Worm (Caenorhabditis elegans) whole organism, L1 larva: ENCODE data around the gene R05H10.1.

ENCODE experiments used
- C04F5.9 ChIP-seq: sonication (generic microtip); optimal IDR thresholded peaks from 2 replicates; lab custom pipeline; 2016; ENCODE audit warnings: missing genetic modification characterization, missing compliant biosample characterization
- C16A3.4 ChIP-seq: fragments of 150-350 bp; optimal IDR thresholded peaks from 2 replicates; lab custom pipeline; 2014; ENCODE audit warnings: missing biosample characterization, missing genetic modification characterization
- Y116A8C.19 ChIP-seq: sonication (generic microtip); optimal IDR thresholded peaks from 2 replicates; lab custom pipeline; 2016; ENCODE audit warnings: missing compliant biosample characterization, missing genetic modification characterization, borderline replicate concordance
- aha-1 ChIP-seq: fragments of 150-350 bp; optimal IDR thresholded peaks from 2 replicates; lab custom pipeline; 2014; ENCODE audit warnings: missing biosample characterization, missing genetic modification characterization
- ceh-8 ChIP-seq: fragments of 200-800 bp; sonication (Bioruptor generic); optimal IDR thresholded peaks from 2 replicates; lab custom pipeline; 2018; ENCODE audit warnings: mild to moderate bottlenecking, missing genetic modification characterization, moderate library complexity, missing compliant biosample characterization
- dpl-1 ChIP-seq, 3 experiments: fragments of 150-350 bp in 2 of 3; sonication (generic microtip) in 1 of 3; optimal IDR thresholded peaks; 2 replicates each; lab custom pipeline; 2014 to 2017; ENCODE audit warnings: missing biosample characterization in 3 of 3, missing genetic modification characterization in 3 of 3, missing genetic modification reagents in 3 of 3
- dsc-1 ChIP-seq: sonication (generic microtip); optimal IDR thresholded peaks from 2 replicates; lab custom pipeline; 2016; ENCODE audit warnings: mild to moderate bottlenecking, missing genetic modification characterization, missing compliant biosample characterization
- efl-1 ChIP-seq, 4 experiments: fragments of 150-350 bp; optimal IDR thresholded peaks in 3 of 4; peaks in 1 of 4; 1 replicate in 1 of 4; 2 replicates in 3 of 4; lab custom pipeline; 2014; ENCODE audit warnings: missing biosample characterization in 2 of 4, missing genetic modification characterization in 2 of 4, missing genetic modification reagents in 2 of 4
- efl-3 ChIP-seq: fragments of 200-800 bp; sonication (Bioruptor generic); optimal IDR thresholded peaks from 2 replicates; lab custom pipeline; 2018; ENCODE audit warnings: mild to moderate bottlenecking, missing genetic modification characterization, missing compliant biosample characterization
- egl-13 ChIP-seq: sonication (generic microtip); optimal IDR thresholded peaks from 2 replicates; lab custom pipeline; 2016; ENCODE audit warnings: missing genotype, missing genetic modification reagents, missing genetic modification characterization, missing compliant biosample characterization
- egl-27 ChIP-seq, 2 experiments: fragments of 150-350 bp in 1 of 2; sonication (generic microtip); optimal IDR thresholded peaks; 3 replicates each; lab custom pipeline; 2017 to 2018; ENCODE audit warnings: missing biosample characterization in 2 of 2, missing genetic modification characterization in 2 of 2, missing genetic modification reagents in 2 of 2
- elt-2 ChIP-seq: sonication (generic microtip); optimal IDR thresholded peaks from 2 replicates; lab custom pipeline; 2016; ENCODE audit warnings: missing genetic modification characterization, mild to moderate bottlenecking, inconsistent platforms, missing compliant biosample characterization, missing genetic modification reagents
- elt-3 ChIP-seq, 6 experiments: fragments of 150-350 bp in 1 of 6; sonication (generic microtip); optimal IDR thresholded peaks; 2 replicates each; lab custom pipeline; 2017 to 2018; ENCODE audit warnings: missing biosample characterization in 6 of 6, missing genetic modification characterization in 6 of 6, inconsistent platforms in 1 of 6
- fkh-4 ChIP-seq: sonication (generic microtip); optimal IDR thresholded peaks from 2 replicates; lab custom pipeline; 2016; ENCODE audit warnings: missing compliant biosample characterization, missing genetic modification characterization, borderline replicate concordance
- fkh-8 ChIP-seq: sonication (generic microtip); optimal IDR thresholded peaks from 2 replicates; lab custom pipeline; 2016; ENCODE audit warnings: mild to moderate bottlenecking, missing genetic modification characterization, missing compliant biosample characterization
- fos-1 ChIP-seq: fragments of 150-350 bp; optimal IDR thresholded peaks from 2 replicates; lab custom pipeline; 2014; ENCODE audit warnings: missing biosample characterization, missing genetic modification characterization
- hlh-17 ChIP-seq: fragments of 200-800 bp; sonication (Bioruptor generic); optimal IDR thresholded peaks from 2 replicates; lab custom pipeline; 2018; ENCODE audit warnings: missing genetic modification characterization, mild to moderate bottlenecking, missing compliant biosample characterization, moderate library complexity, borderline replicate concordance
- hlh-4 ChIP-seq: sonication (generic microtip); optimal IDR thresholded peaks from 2 replicates; lab custom pipeline; 2016; ENCODE audit warnings: mild to moderate bottlenecking, missing genetic modification characterization, missing compliant biosample characterization
- irx-1 ChIP-seq: sonication (generic microtip); optimal IDR thresholded peaks from 2 replicates; lab custom pipeline; 2016; ENCODE audit warnings: missing genetic modification characterization, missing compliant biosample characterization
- isw-1 ChIP-seq: fragments of 200-800 bp; sonication (Bioruptor generic); IDR thresholded peaks from 2 replicates; pipeline ENCODE4 v1.3.6; 2022; ENCODE audit warnings: missing genetic modification characterization, missing compliant biosample characterization
- jun-1 ChIP-seq: fragments of 150-350 bp; optimal IDR thresholded peaks from 2 replicates; lab custom pipeline; 2014; ENCODE audit warnings: missing biosample characterization, missing genetic modification reagents, missing genetic modification characterization
- lin-13 ChIP-seq: fragments of 150-350 bp; optimal IDR thresholded peaks from 2 replicates; lab custom pipeline; 2014; ENCODE audit warnings: missing biosample characterization, missing genetic modification reagents, missing genetic modification characterization
- lin-14 ChIP-seq: fragments of 200-800 bp; sonication (Bioruptor generic); optimal IDR thresholded peaks from 2 replicates; lab custom pipeline; 2018; ENCODE audit warnings: mild to moderate bottlenecking, missing genetic modification characterization, moderate library complexity, missing compliant biosample characterization
- lin-15B ChIP-seq: fragments of 150-350 bp; sonication (generic microtip); optimal IDR thresholded peaks from 3 replicates; lab custom pipeline; 2014; ENCODE audit warnings: missing biosample characterization, missing genetic modification characterization
- lin-35 ChIP-seq, 2 experiments: fragments of 150-350 bp; optimal IDR thresholded peaks; 2 replicates each; lab custom pipeline; 2014; ENCODE audit warnings: missing biosample characterization in 2 of 2, missing genetic modification characterization in 2 of 2, missing genetic modification reagents in 2 of 2
- lsy-2 ChIP-seq, 2 experiments: fragments of 150-350 bp; optimal IDR thresholded peaks; 2 replicates each; lab custom pipeline; 2014; ENCODE audit warnings: missing biosample characterization in 2 of 2, missing genetic modification characterization in 2 of 2
- mdl-1 ChIP-seq, 2 experiments: fragments of 150-350 bp; optimal IDR thresholded peaks; 2 replicates each; lab custom pipeline; 2014 to 2017; ENCODE audit warnings: missing biosample characterization in 2 of 2, missing genetic modification characterization in 2 of 2, inconsistent platforms in 1 of 2
- mef-2 ChIP-seq: fragments of 150-350 bp; optimal IDR thresholded peaks from 2 replicates; lab custom pipeline; 2014; ENCODE audit warnings: missing biosample characterization, missing genetic modification characterization
- mep-1 ChIP-seq: fragments of 150-350 bp; optimal IDR thresholded peaks from 2 replicates; lab custom pipeline; 2014; ENCODE audit warnings: missing biosample characterization, missing genetic modification characterization
- nhr-19 ChIP-seq: fragments of 200-800 bp; sonication (Bioruptor generic); conservative IDR thresholded peaks from 2 replicates; pipeline ENCODE4 v1.3.6; 2022; ENCODE audit warnings: missing genetic modification characterization, missing compliant biosample characterization
- nhr-237 ChIP-seq: fragments of 150-350 bp; optimal IDR thresholded peaks from 2 replicates; lab custom pipeline; 2014; ENCODE audit warnings: missing biosample characterization, missing genetic modification characterization
- nhr-47 ChIP-seq: sonication (generic microtip); optimal IDR thresholded peaks from 2 replicates; lab custom pipeline; 2016; ENCODE audit warnings: mild to moderate bottlenecking, missing genetic modification characterization, moderate library complexity, missing compliant biosample characterization
- nhr-71 ChIP-seq: sonication (generic microtip); optimal IDR thresholded peaks from 2 replicates; lab custom pipeline; 2016; ENCODE audit warnings: mild to moderate bottlenecking, missing genetic modification characterization, moderate library complexity, missing compliant biosample characterization
- nhr-76 ChIP-seq: sonication (generic microtip); optimal IDR thresholded peaks from 2 replicates; lab custom pipeline; 2017; ENCODE audit warnings: missing biosample characterization, missing genetic modification characterization
- nhr-77 ChIP-seq: fragments of 150-350 bp; optimal IDR thresholded peaks from 2 replicates; lab custom pipeline; 2014; ENCODE audit warnings: missing biosample characterization, missing genetic modification characterization
- nhr-84 ChIP-seq: sonication (generic microtip); optimal IDR thresholded peaks from 2 replicates; lab custom pipeline; 2017; ENCODE audit warnings: missing biosample characterization, missing genetic modification characterization
- nhr-85 ChIP-seq: sonication (generic microtip); peaks from one replicate; lab custom pipeline; 2016; ENCODE audit warnings: missing genetic modification characterization, inconsistent platforms, missing compliant biosample characterization
- pag-3 ChIP-seq: sonication (generic microtip); optimal IDR thresholded peaks from 2 replicates; lab custom pipeline; 2017; ENCODE audit warnings: missing genetic modification characterization, mild to moderate bottlenecking, missing compliant biosample characterization, antibody characterized with exemption, borderline replicate concordance; ENCODE audit not compliant: insufficient read depth
- skn-1 ChIP-seq: fragments of 150-350 bp; optimal IDR thresholded peaks from 2 replicates; lab custom pipeline; 2014; ENCODE audit warnings: missing biosample characterization, missing genetic modification characterization
- snu-23 ChIP-seq: sonication (generic microtip); optimal IDR thresholded peaks from 2 replicates; lab custom pipeline; 2016; ENCODE audit warnings: missing genetic modification characterization, missing compliant biosample characterization
- sox-4 ChIP-seq: sonication (generic microtip); optimal IDR thresholded peaks from 2 replicates; lab custom pipeline; 2016; ENCODE audit warnings: missing genetic modification characterization, missing compliant biosample characterization
- swsn-7 ChIP-seq: sonication (generic microtip); optimal IDR thresholded peaks from 2 replicates; lab custom pipeline; 2016; ENCODE audit warnings: missing genetic modification characterization, missing compliant biosample characterization
- tbx-2 ChIP-seq: sonication (generic microtip); optimal IDR thresholded peaks from 2 replicates; lab custom pipeline; 2016; ENCODE audit warnings: missing genetic modification characterization, missing compliant biosample characterization
- unc-30 ChIP-seq: sonication (generic microtip); optimal IDR thresholded peaks from 2 replicates; lab custom pipeline; 2017; ENCODE audit warnings: missing biosample characterization, missing genetic modification characterization
- unc-98 ChIP-seq: fragments of 200-800 bp; sonication (Bioruptor generic); IDR thresholded peaks from 2 replicates; pipeline ENCODE4 v1.3.6; 2022; ENCODE audit warnings: missing genetic modification characterization, missing compliant biosample characterization
- vab-15 ChIP-seq: sonication (generic microtip); optimal IDR thresholded peaks from 2 replicates; lab custom pipeline; 2017; ENCODE audit warnings: missing genotype, mild to moderate bottlenecking, missing genetic modification characterization, missing compliant biosample characterization
- xbp-1 ChIP-seq: sonication (generic microtip); optimal IDR thresholded peaks from 2 replicates; lab custom pipeline; 2016; ENCODE audit warnings: missing genetic modification characterization, missing compliant biosample characterization
- zip-4 ChIP-seq: fragments of 200-800 bp; sonication (Bioruptor generic); optimal IDR thresholded peaks from 2 replicates; lab custom pipeline; 2018; ENCODE audit warnings: mild to moderate bottlenecking, missing genetic modification characterization, moderate library complexity, missing compliant biosample characterization
- ztf-4 ChIP-seq: fragments of 150-350 bp; optimal IDR thresholded peaks from 2 replicates; lab custom pipeline; 2014; ENCODE audit warnings: missing biosample characterization, missing genetic modification characterization

R05H10.1 gene

ce11 chrII:14820460-14820859 is 31.2 kb upstream of the R05H10.1 start:
- peak; percentile 23 for TF ChIP-seq lin-14
- TF ChIP-seq dpl-1 (GFP tag; optimal IDR thresholded peaks at IDR 0.05; lab: Kevin White, UChicago), result peak in 1 of 3 experiments; percentile 13
- no peak for TF ChIP-seq hlh-4
- peak; percentile 23 for TF ChIP-seq ceh-8 (GFP tag; lab: Kevin White, UChicago)
- TF ChIP-seq nhr-47, result peak; percentile 33
- TF ChIP-seq fkh-8, result peak; percentile 53
- TF ChIP-seq nhr-71 (tag; lab: Kevin White, UChicago), result peak; percentile 52
- no peak for TF ChIP-seq isw-1 (GFP tag; lab: Robert Waterston, UW)
- TF ChIP-seq fos-1 (tag; lab: Kevin White, UChicago), result peak; percentile 5
- TF ChIP-seq tbx-2 (tag; lab: Kevin White, UChicago), result no peak
- no peak for TF ChIP-seq mef-2 (tag; lab: Kevin White, UChicago)
- TF ChIP-seq vab-15 (tag; lab: Kevin White, UChicago), result no peak
- peak; percentile 63 for TF ChIP-seq dsc-1 (tag; lab: Kevin White, UChicago)
- TF ChIP-seq mep-1 (tag; lab: Kevin White, UChicago), result peak; percentile 18
- no peak for TF ChIP-seq nhr-76 (tag; lab: Kevin White, UChicago)
- TF ChIP-seq efl-1 (optimal IDR thresholded peaks at IDR 0.05; lab: Kevin White, UChicago), result no peak
- TF ChIP-seq efl-1 (GFP tag; optimal IDR thresholded peaks at IDR 0.05 in 1 of 2; lab: Kevin White, UChicago), result peak in 1 of 2 experiments; percentile 50
- TF ChIP-seq nhr-84 (tag; lab: Kevin White, UChicago), result no peak

- TF ChIP-seq skn-1, result peak; percentile 53
- no peak for TF ChIP-seq efl-3 (GFP tag; lab: Kevin White, UChicago)
- no peak for TF ChIP-seq hlh-17 (GFP tag; lab: Kevin White, UChicago)
- TF ChIP-seq lin-35 (GFP tag; optimal IDR thresholded peaks at IDR 0.05; lab: Kevin White, UChicago), result peak; percentile 56 to 88
- TF ChIP-seq xbp-1 (tag; lab: Kevin White, UChicago), result peak; percentile 58
- no peak for TF ChIP-seq nhr-76 (tag; lab: Kevin White, UChicago)
- TF ChIP-seq nhr-84 (tag; lab: Kevin White, UChicago), result no peak
- no peak for TF ChIP-seq pag-3
- no peak for TF ChIP-seq egl-27 (tag; optimal IDR thresholded peaks at IDR 0.05; lab: Kevin White, UChicago)
- TF ChIP-seq mdl-1 (tag; optimal IDR thresholded peaks at IDR 0.05; lab: Kevin White, UChicago), result peak in 1 of 2 experiments; percentile 80
- no peak for TF ChIP-seq unc-30 (tag; lab: Kevin White, UChicago)
- TF ChIP-seq egl-13, result no peak
- peak; percentile 23 for TF ChIP-seq fkh-4
- peak; percentile 73 for TF ChIP-seq mep-1 (tag; lab: Kevin White, UChicago)
- TF ChIP-seq mef-2 (tag; lab: Kevin White, UChicago), result no peak
- TF ChIP-seq jun-1, result peak; percentile 71
- TF ChIP-seq ztf-4 (tag; lab: Kevin White, UChicago), result peak; percentile 47
- TF ChIP-seq isw-1 (GFP tag; lab: Robert Waterston, UW), result no peak
- TF ChIP-seq C16A3.4, result peak; percentile 62
- peak; percentile 91 for TF ChIP-seq lin-14
- TF ChIP-seq ceh-8 (GFP tag; lab: Kevin White, UChicago), result no peak
- no peak for TF ChIP-seq lin-15B (tag; lab: Kevin White, UChicago)
- peak; percentile 87 for TF ChIP-seq snu-23 (GFP tag; lab: Kevin White, UChicago)
- TF ChIP-seq swsn-7 (tag; lab: Kevin White, UChicago), result peak; percentile 69
- TF ChIP-seq aha-1 (tag; lab: Kevin White, UChicago), result no peak
- no peak for TF ChIP-seq sox-4
- peak; percentile 62 for TF ChIP-seq fos-1 (tag; lab: Kevin White, UChicago)
- TF ChIP-seq nhr-237 (tag; lab: Kevin White, UChicago), result peak; percentile 43
- peak; percentile 95 for TF ChIP-seq nhr-85 (tag; lab: Kevin White, UChicago)
- peak in 2 of 6 experiments; percentile 34 to 81 for TF ChIP-seq elt-3 (tag; optimal IDR thresholded peaks at IDR 0.05; lab: Kevin White, UChicago)
- peak; percentile 57 for TF ChIP-seq irx-1 (tag; lab: Kevin White, UChicago)
- no peak for TF ChIP-seq Y116A8C.19 (tag; lab: Kevin White, UChicago)
- TF ChIP-seq zip-4 (GFP tag; lab: Kevin White, UChicago), result peak; percentile 21
- peak; percentile 70 for TF ChIP-seq nhr-19 (GFP tag; lab: Robert Waterston, UW)
- peak; percentile 96 for TF ChIP-seq nhr-77 (tag; lab: Kevin White, UChicago)
- TF ChIP-seq lin-13 (GFP tag; lab: Kevin White, UChicago), result peak; percentile 61
- TF ChIP-seq elt-2, result peak; percentile 74
- no peak for TF ChIP-seq unc-98 (GFP tag; lab: Robert Waterston, UW)
- TF ChIP-seq C04F5.9, result peak; percentile 20
- peak; percentile 62 to 68 for TF ChIP-seq lsy-2 (tag; optimal IDR thresholded peaks at IDR 0.05; lab: Kevin White, UChicago)
These were observed 29.2 kb upstream of the R05H10.1 start for ce11 chrII:14822419-14822818.
